Worm (Caenorhabditis elegans): ENCODE data around the gene mlc-2.
A peak's percentile ranks its signal among the peaks of the same experiment; 100 is the strongest.

DNA sequence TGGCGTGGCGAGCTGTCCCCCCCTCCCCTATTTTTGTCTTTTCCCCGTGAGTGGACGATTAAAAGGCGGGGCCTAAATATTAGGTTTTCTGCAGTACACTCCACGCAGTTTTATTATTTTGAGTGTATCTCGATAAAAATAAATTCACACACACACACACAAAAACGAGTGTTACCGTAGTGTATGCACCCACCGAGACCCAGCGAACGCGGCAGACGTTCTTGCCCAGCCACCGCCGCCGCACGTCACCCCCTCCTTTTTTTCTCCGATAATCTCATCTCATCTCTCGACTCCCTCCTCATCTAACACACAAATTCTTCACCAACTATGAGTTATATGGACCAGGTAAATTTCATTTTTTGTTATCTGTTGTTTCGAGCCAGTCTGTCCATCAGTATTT, 22.2 kb downstream of the mlc-2 start, which contains the start of gene fubl-3:
- TF ChIP-seq skn-1 (tag; optimal IDR thresholded peaks at IDR 0.05) = no peak
- TF ChIP-seq lsy-2 (tag; optimal IDR thresholded peaks at IDR 0.05) = peak; percentile 53 to 94
- TF ChIP-seq nhr-10 (tag; optimal IDR thresholded peaks at IDR 0.05) = no peak
- no peak for TF ChIP-seq elt-1 (tag; optimal IDR thresholded peaks at IDR 0.05)
- TF ChIP-seq nhr-25 (tag; optimal IDR thresholded peaks at IDR 0.05) = no peak
- no peak for TF ChIP-seq mbf-1 (tag; optimal IDR thresholded peaks at IDR 0.05)
- no peak for TF ChIP-seq nhr-21 (tag; optimal IDR thresholded peaks at IDR 0.05)
- no peak for TF ChIP-seq ama-1 (optimal IDR thresholded peaks at IDR 0.05)
- peak; percentile 63 for TF ChIP-seq snpc-4 (tag; optimal IDR thresholded peaks at IDR 0.05)
- TF ChIP-seq blmp-1 (tag; optimal IDR thresholded peaks at IDR 0.05; ENCODE audit: insufficient read depth) = no peak
- no peak for TF ChIP-seq lin-13 (GFP tag; optimal IDR thresholded peaks at IDR 0.05)
- no peak for TF ChIP-seq dmd-4 (tag; optimal IDR thresholded peaks at IDR 0.05)
- TF ChIP-seq ZK546.5 (tag; optimal IDR thresholded peaks at IDR 0.05) = no peak

All from whole organism, L2 larva.